Worm (Caenorhabditis elegans): ENCODE data around the gene F31E3.12.

ce11 chrIII:6988060-6988459 is 18.9 kb downstream of the F31E3.12 start:
- TF ChIP-seq flt-1 (GFP tag; IDR thresholded peaks at IDR 0.05) (no peak), T22C8.4 (GFP tag; IDR thresholded peaks at IDR 0.05) (no peak), ztf-29 (GFP tag; IDR thresholded peaks at IDR 0.05) (no peak), tab-1 (GFP tag; IDR thresholded peaks at IDR 0.05) (no peak), ztf-23 (GFP tag; IDR thresholded peaks at IDR 0.05) (no peak), ref-1 (GFP tag; conservative IDR thresholded peaks at IDR 0.05) (no peak), cog-1 (tag; optimal IDR thresholded peaks at IDR 0.05) (no peak), klf-2 (GFP tag; conservative IDR thresholded peaks at IDR 0.05) (no peak)

Measured in whole organism, midembryonic.